Worm (Caenorhabditis elegans) whole organism, L4 larva: ENCODE data around the gene R13H7.2.

Experiments used
- ZK546.5 ChIP-seq, 2 experiments: sonication (generic microtip); optimal IDR thresholded peaks; 2 replicates each; lab custom pipeline; 2017; ENCODE audit warnings: missing biosample characterization in 2 of 2, missing genetic modification characterization in 2 of 2
- daf-8 ChIP-seq: fragments of 200-800 bp; sonication (Bioruptor generic); IDR thresholded peaks from 2 replicates; pipeline ENCODE4 v1.3.6; 2022; ENCODE audit warnings: missing genetic modification characterization, missing compliant biosample characterization
- lin-1 ChIP-seq: fragments of 200-800 bp; sonication (Bioruptor generic); IDR thresholded peaks from 2 replicates; pipeline ENCODE4 v1.3.6; 2022; ENCODE audit warnings: missing genetic modification reagents, missing genetic modification characterization, missing compliant biosample characterization
- lin-15B ChIP-seq: fragments of 150-350 bp; sonication (generic microtip); optimal IDR thresholded peaks from 3 replicates; lab custom pipeline; 2014; ENCODE audit warnings: missing biosample characterization, missing genetic modification characterization
- lin-39 ChIP-seq: fragments of 150-350 bp; optimal IDR thresholded peaks from 2 replicates; lab custom pipeline; 2014; ENCODE audit warnings: missing biosample characterization, missing genetic modification reagents, missing genetic modification characterization
- madf-5 ChIP-seq, 2 experiments: fragments of 200-800 bp; sonication (Bioruptor generic); IDR thresholded peaks; 2 replicates each; pipeline ENCODE4 v1.3.6; 2022; ENCODE audit warnings: missing compliant biosample characterization in 2 of 2, missing genetic modification characterization in 2 of 2
- nhr-28 ChIP-seq: fragments of 150-350 bp; optimal IDR thresholded peaks from 2 replicates; lab custom pipeline; 2014; ENCODE audit warnings: missing biosample characterization, missing genetic modification characterization
- nhr-76 ChIP-seq: fragments of 150-350 bp; optimal IDR thresholded peaks from 2 replicates; lab custom pipeline; 2014; ENCODE audit warnings: missing biosample characterization, missing genetic modification characterization
- nhr-77 ChIP-seq: fragments of 150-350 bp; optimal IDR thresholded peaks from 2 replicates; lab custom pipeline; 2014; ENCODE audit warnings: missing biosample characterization, missing genetic modification characterization
- pha-4 ChIP-seq, 2 experiments: fragments of 150-350 bp in 1 of 2; fragments of 200-800 bp in 1 of 2; sonication (Bioruptor generic) in 1 of 2; IDR thresholded peaks in 1 of 2; optimal IDR thresholded peaks in 1 of 2; 2 replicates each; pipeline versions ENCODE4 v1.3.6 to Lab custom; 2014 to 2022; ENCODE audit warnings: missing genetic modification characterization in 2 of 2, missing genetic modification reagents in 2 of 2, missing biosample characterization in 1 of 2, missing compliant biosample characterization in 1 of 2
- php-3 ChIP-seq: fragments of 200-800 bp; sonication (Bioruptor generic); IDR thresholded peaks from 2 replicates; pipeline ENCODE4 v1.3.6; 2022; ENCODE audit warnings: missing genetic modification reagents, missing genetic modification characterization, missing compliant biosample characterization
- sdz-12 ChIP-seq: fragments of 200-800 bp; sonication (Bioruptor generic); optimal IDR thresholded peaks from 2 replicates; lab custom pipeline; 2018; ENCODE audit warnings: mild to moderate bottlenecking, missing genetic modification characterization, missing compliant biosample characterization
- snpc-4 ChIP-seq: fragments of 150-350 bp; optimal IDR thresholded peaks from 2 replicates; lab custom pipeline; 2014; ENCODE audit warnings: missing biosample characterization, missing genetic modification characterization
- unc-62 ChIP-seq, 3 experiments: fragments of 150-350 bp in 1 of 3; sonication (generic microtip); optimal IDR thresholded peaks in 2 of 3; peaks in 1 of 3; 1 replicate in 1 of 3; 2 replicates in 2 of 3; lab custom pipeline; 2014 to 2017; ENCODE audit warnings: missing biosample characterization in 3 of 3, missing genetic modification characterization in 3 of 3, missing genetic modification reagents in 3 of 3, missing genotype in 1 of 3

- TF ChIP-seq unc-62 (GFP tag; optimal IDR thresholded peaks at IDR 0.05 in 1 of 2; lab: Kevin White, UChicago) (no peak), unc-62 (tag; optimal IDR thresholded peaks at IDR 0.05; lab: Kevin White, UChicago) (no peak), sdz-12 (GFP tag; lab: Kevin White, UChicago) (no peak), pha-4 (GFP tag; IDR thresholded peaks at IDR 0.05; lab: Robert Waterston, UW) (no peak), pha-4 (tag; optimal IDR thresholded peaks at IDR 0.05; lab: Kevin White, UChicago) (no peak), lin-15B (tag; lab: Kevin White, UChicago) (no peak), snpc-4 (tag; lab: Kevin White, UChicago) (no peak), daf-8 (GFP tag; lab: Robert Waterston, UW) (no peak), nhr-77 (tag; lab: Kevin White, UChicago) (no peak), madf-5 (GFP tag; IDR thresholded peaks at IDR 0.05; lab: Robert Waterston, UW) (no peak), php-3 (no peak), nhr-76 (tag; lab: Kevin White, UChicago) (no peak), ZK546.5 (tag; optimal IDR thresholded peaks at IDR 0.05; lab: Kevin White, UChicago) (no peak), nhr-28 (no peak), lin-1 (no peak), lin-39 (tag; lab: Kevin White, UChicago) (no peak)
These were observed 46.8 kb upstream of the R13H7.2 start, which contains the start of the genes T22D1.17 and T22D1.8 for ce11 chrIV:6905947-6906489.
